Worm (Caenorhabditis elegans) whole organism, L4 larva: ENCODE measurements around the gene dlc-5.

Source experiments
- ZK337.2 ChIP-seq: fragments of 200-800 bp; sonication (Bioruptor generic); IDR thresholded peaks from 2 replicates; pipeline ENCODE4 v1.3.6; 2022; ENCODE audit warnings: missing genetic modification reagents, missing genetic modification characterization, missing compliant biosample characterization
- ceh-28 ChIP-seq: fragments of 150-350 bp; optimal IDR thresholded peaks from 2 replicates; lab custom pipeline; 2014; ENCODE audit warnings: missing biosample characterization, missing genetic modification reagents, missing genetic modification characterization
- ceh-32 ChIP-seq: sonication (generic microtip); optimal IDR thresholded peaks from 2 replicates; lab custom pipeline; 2016; ENCODE audit warnings: mild to moderate bottlenecking, missing genetic modification characterization, missing compliant biosample characterization; ENCODE audit not compliant: poor library complexity
- lin-15B ChIP-seq: fragments of 150-350 bp; sonication (generic microtip); optimal IDR thresholded peaks from 3 replicates; lab custom pipeline; 2014; ENCODE audit warnings: missing biosample characterization, missing genetic modification characterization
- lin-39 ChIP-seq: fragments of 150-350 bp; optimal IDR thresholded peaks from 2 replicates; lab custom pipeline; 2014; ENCODE audit warnings: missing biosample characterization, missing genetic modification reagents, missing genetic modification characterization
- madf-9 ChIP-seq: fragments of 200-800 bp; sonication (Bioruptor generic); conservative IDR thresholded peaks from 2 replicates; pipeline ENCODE4 v1.3.6; 2022; ENCODE audit warnings: missing genetic modification reagents, missing genetic modification characterization, missing compliant biosample characterization
- snpc-4 ChIP-seq: fragments of 150-350 bp; optimal IDR thresholded peaks from 2 replicates; lab custom pipeline; 2014; ENCODE audit warnings: missing biosample characterization, missing genetic modification characterization
- unc-130 ChIP-seq: sonication (generic microtip); optimal IDR thresholded peaks from 2 replicates; lab custom pipeline; 2016; ENCODE audit warnings: missing genetic modification reagents, missing genetic modification characterization, missing compliant biosample characterization
- zfp-2 ChIP-seq: sonication (generic microtip); optimal IDR thresholded peaks from 2 replicates; lab custom pipeline; 2016; ENCODE audit warnings: mild to moderate bottlenecking, missing genetic modification characterization, missing compliant biosample characterization

- TF ChIP-seq ceh-32 (tag; lab: Kevin White, UChicago) (no peak), unc-130 (GFP tag; lab: Kevin White, UChicago) (no peak), snpc-4 (tag; lab: Kevin White, UChicago) (no peak), ZK337.2 (no peak), lin-15B (tag; lab: Kevin White, UChicago) (no peak), ceh-28 (tag; lab: Kevin White, UChicago) (no peak), madf-9 (GFP tag; lab: Robert Waterston, UW) (no peak), lin-39 (tag; lab: Kevin White, UChicago) (no peak), zfp-2 (tag; lab: Kevin White, UChicago) (no peak)
These were observed 4.1 kb downstream of the dlc-5 start for ce11 chrIV:6442016-6442618.
